Worm (Caenorhabditis elegans) whole organism, L4 larva: ENCODE measurements around the gene K01A12.2.
A peak's percentile ranks its signal among the peaks of the same experiment; 100 is the strongest.

Experiments used
- D1046.2 ChIP-seq: fragments of 200-800 bp; sonication (Bioruptor generic); IDR thresholded peaks from 2 replicates; pipeline ENCODE4 v1.3.6; 2022; ENCODE audit warnings: missing genetic modification characterization, missing compliant biosample characterization
- F37D6.2 ChIP-seq: sonication (generic microtip); optimal IDR thresholded peaks from 2 replicates; lab custom pipeline; 2016; ENCODE audit warnings: mild to moderate bottlenecking, missing genetic modification characterization, missing compliant biosample characterization
- F44E2.7 ChIP-seq: fragments of 200-800 bp; sonication (Bioruptor generic); IDR thresholded peaks from 2 replicates; pipeline ENCODE4 v2.1.2; 2022; ENCODE audit warnings: missing genetic modification characterization, missing compliant biosample characterization
- R02D3.7 ChIP-seq: fragments of 150-350 bp; sonication (generic microtip); optimal IDR thresholded peaks from 3 replicates; lab custom pipeline; 2014; ENCODE audit warnings: missing biosample characterization, missing genetic modification characterization
- T20F7.1 ChIP-seq: fragments of 200-800 bp; sonication (Bioruptor generic); optimal IDR thresholded peaks from 2 replicates; lab custom pipeline; 2018; ENCODE audit warnings: mild to moderate bottlenecking, missing genetic modification characterization, missing compliant biosample characterization
- T26A8.4 ChIP-seq: fragments of 200-800 bp; sonication (Bioruptor generic); IDR thresholded peaks from 2 replicates; pipeline ENCODE4 v1.3.6; 2022; ENCODE audit warnings: missing genetic modification characterization, missing compliant biosample characterization
- Y48G9A.11 ChIP-seq: fragments of 200-800 bp; sonication (Bioruptor generic); IDR thresholded peaks from 2 replicates; pipeline ENCODE4 v1.3.6; 2022; ENCODE audit warnings: missing genetic modification reagents, missing genetic modification characterization, missing compliant biosample characterization
- aha-1 ChIP-seq: fragments of 150-350 bp; peaks from one replicate; lab custom pipeline; 2014; ENCODE audit warnings: missing biosample characterization, missing genetic modification characterization
- ceh-32 ChIP-seq: sonication (generic microtip); optimal IDR thresholded peaks from 2 replicates; lab custom pipeline; 2016; ENCODE audit warnings: mild to moderate bottlenecking, missing genetic modification characterization, missing compliant biosample characterization; ENCODE audit not compliant: poor library complexity
- ceh-82 ChIP-seq: sonication (generic microtip); optimal IDR thresholded peaks from 2 replicates; lab custom pipeline; 2017; ENCODE audit warnings: missing biosample characterization, missing genetic modification characterization
- cey-2 ChIP-seq: sonication (generic microtip); optimal IDR thresholded peaks from 3 replicates; lab custom pipeline; 2017; ENCODE audit warnings: missing genetic modification characterization, mild to moderate bottlenecking, missing compliant biosample characterization, antibody characterized with exemption, borderline replicate concordance; ENCODE audit not compliant: insufficient read depth
- daf-16 ChIP-seq, 3 experiments: sonication (generic microtip); optimal IDR thresholded peaks; 2 replicates each; lab custom pipeline; 2016 to 2017; ENCODE audit warnings: missing genetic modification characterization in 3 of 3, missing genetic modification reagents in 3 of 3, mild to moderate bottlenecking in 2 of 3, missing compliant biosample characterization in 2 of 3, missing biosample characterization in 1 of 3, moderate library complexity in 1 of 3
- daf-8 ChIP-seq: fragments of 200-800 bp; sonication (Bioruptor generic); IDR thresholded peaks from 2 replicates; pipeline ENCODE4 v1.3.6; 2022; ENCODE audit warnings: missing genetic modification characterization, missing compliant biosample characterization
- dmd-6 ChIP-seq: fragments of 200-800 bp; sonication (Bioruptor generic); IDR thresholded peaks from 2 replicates; pipeline ENCODE4 v1.3.6; 2022; ENCODE audit warnings: missing genetic modification reagents, missing genetic modification characterization, missing compliant biosample characterization
- duxl-1 ChIP-seq: sonication (generic microtip); optimal IDR thresholded peaks from 2 replicates; lab custom pipeline; 2016; ENCODE audit warnings: mild to moderate bottlenecking, missing genetic modification characterization, moderate library complexity, missing compliant biosample characterization; ENCODE audit not compliant: poor library complexity
- dve-1 ChIP-seq: sonication (generic microtip); optimal IDR thresholded peaks from 2 replicates; lab custom pipeline; 2017; ENCODE audit warnings: antibody characterized with exemption, mild to moderate bottlenecking, missing genetic modification characterization, missing compliant biosample characterization; ENCODE audit not compliant: insufficient read depth
- egl-27 ChIP-seq: sonication (generic microtip); optimal IDR thresholded peaks from 3 replicates; lab custom pipeline; 2017; ENCODE audit warnings: missing biosample characterization, missing genetic modification reagents, missing genetic modification characterization
- fkh-10 ChIP-seq: fragments of 150-350 bp; optimal IDR thresholded peaks from 2 replicates; lab custom pipeline; 2014; ENCODE audit warnings: missing biosample characterization, missing genetic modification reagents, missing genetic modification characterization
- hif-1 ChIP-seq, 2 experiments: sonication (generic microtip); optimal IDR thresholded peaks; 2 replicates each; lab custom pipeline; 2016 to 2017; ENCODE audit warnings: missing compliant biosample characterization in 2 of 2, missing genetic modification characterization in 2 of 2, missing genetic modification reagents in 2 of 2, missing genotype in 2 of 2, mild to moderate bottlenecking in 1 of 2
- hlh-11 ChIP-seq: fragments of 200-800 bp; sonication (Bioruptor generic); optimal IDR thresholded peaks from 2 replicates; lab custom pipeline; 2018; ENCODE audit warnings: mild to moderate bottlenecking, missing genetic modification characterization, missing compliant biosample characterization
- hlh-30 ChIP-seq: sonication (generic microtip); optimal IDR thresholded peaks from 2 replicates; lab custom pipeline; 2017; ENCODE audit warnings: antibody characterized with exemption, mild to moderate bottlenecking, missing genetic modification characterization, missing compliant biosample characterization; ENCODE audit not compliant: insufficient read depth
- hmg-1.1 ChIP-seq: fragments of 200-800 bp; sonication (Bioruptor generic); IDR thresholded peaks from 2 replicates; pipeline ENCODE4 v1.3.6; 2022; ENCODE audit warnings: missing genetic modification reagents, missing genetic modification characterization, missing compliant biosample characterization
- lim-7 ChIP-seq: fragments of 200-800 bp; sonication (Bioruptor generic); IDR thresholded peaks from 2 replicates; pipeline ENCODE4 v1.3.6; 2022; ENCODE audit warnings: missing genetic modification characterization, missing compliant biosample characterization
- lin-1 ChIP-seq: fragments of 200-800 bp; sonication (Bioruptor generic); IDR thresholded peaks from 2 replicates; pipeline ENCODE4 v1.3.6; 2022; ENCODE audit warnings: missing genetic modification reagents, missing genetic modification characterization, missing compliant biosample characterization
- lin-15B ChIP-seq: fragments of 150-350 bp; sonication (generic microtip); optimal IDR thresholded peaks from 3 replicates; lab custom pipeline; 2014; ENCODE audit warnings: missing biosample characterization, missing genetic modification characterization
- lin-38 ChIP-seq: fragments of 200-800 bp; sonication (Bioruptor generic); IDR thresholded peaks from 2 replicates; pipeline ENCODE4 v1.3.6; 2022; ENCODE audit warnings: missing genetic modification reagents, missing genetic modification characterization, missing compliant biosample characterization
- lir-3 ChIP-seq: sonication (generic microtip); optimal IDR thresholded peaks from 2 replicates; lab custom pipeline; 2016; ENCODE audit warnings: mild to moderate bottlenecking, missing genetic modification characterization, missing compliant biosample characterization
- lsy-2 ChIP-seq, 2 experiments: fragments of 150-350 bp in 1 of 2; sonication (generic microtip) in 1 of 2; optimal IDR thresholded peaks; 2 replicates each; lab custom pipeline; 2014 to 2017; ENCODE audit warnings: missing biosample characterization in 2 of 2, missing genetic modification characterization in 2 of 2
- mdl-1 ChIP-seq, 2 experiments: fragments of 150-350 bp in 1 of 2; sonication (generic microtip) in 1 of 2; optimal IDR thresholded peaks; 2 replicates each; lab custom pipeline; 2014 to 2017; ENCODE audit warnings: missing biosample characterization in 2 of 2, missing genetic modification characterization in 2 of 2
- mep-1 ChIP-seq: fragments of 150-350 bp; sonication (generic microtip); optimal IDR thresholded peaks from 3 replicates; lab custom pipeline; 2014; ENCODE audit warnings: missing biosample characterization, missing genetic modification characterization
- mes-2 ChIP-seq: sonication (generic microtip); optimal IDR thresholded peaks from 2 replicates; lab custom pipeline; 2016; ENCODE audit warnings: missing genotype, mild to moderate bottlenecking, missing genetic modification characterization, missing compliant biosample characterization; ENCODE audit not compliant: poor library complexity, severe bottlenecking
- mxl-3 ChIP-seq: fragments of 200-800 bp; sonication (Bioruptor generic); optimal IDR thresholded peaks from 2 replicates; lab custom pipeline; 2018; ENCODE audit warnings: mild to moderate bottlenecking, missing genetic modification characterization, missing compliant biosample characterization
- nhr-102 ChIP-seq: sonication (generic microtip); optimal IDR thresholded peaks from 2 replicates; lab custom pipeline; 2016; ENCODE audit warnings: mild to moderate bottlenecking, missing genetic modification characterization, moderate library complexity, missing compliant biosample characterization
- nhr-11 ChIP-seq: fragments of 150-350 bp; optimal IDR thresholded peaks from 2 replicates; lab custom pipeline; 2014; ENCODE audit warnings: missing biosample characterization, missing genetic modification characterization
- nhr-28 ChIP-seq: fragments of 150-350 bp; optimal IDR thresholded peaks from 2 replicates; lab custom pipeline; 2014; ENCODE audit warnings: missing biosample characterization, missing genetic modification characterization
- nhr-41 ChIP-seq: fragments of 200-800 bp; sonication (Bioruptor generic); IDR thresholded peaks from 2 replicates; pipeline ENCODE4 v1.3.6; 2022; ENCODE audit warnings: missing genetic modification reagents, missing genetic modification characterization, missing compliant biosample characterization
- nhr-6 ChIP-seq: fragments of 150-350 bp; optimal IDR thresholded peaks from 2 replicates; lab custom pipeline; 2014; ENCODE audit warnings: missing biosample characterization, missing genetic modification characterization
- nhr-77 ChIP-seq: fragments of 150-350 bp; optimal IDR thresholded peaks from 2 replicates; lab custom pipeline; 2014; ENCODE audit warnings: missing biosample characterization, missing genetic modification characterization
- pqm-1 ChIP-seq: sonication (generic microtip); optimal IDR thresholded peaks from 2 replicates; lab custom pipeline; 2017; ENCODE audit warnings: missing biosample characterization, missing genetic modification characterization
- sdz-12 ChIP-seq: fragments of 200-800 bp; sonication (Bioruptor generic); optimal IDR thresholded peaks from 2 replicates; lab custom pipeline; 2018; ENCODE audit warnings: mild to moderate bottlenecking, missing genetic modification characterization, missing compliant biosample characterization
- spr-3 ChIP-seq: fragments of 200-800 bp; sonication (Bioruptor generic); optimal IDR thresholded peaks from 2 replicates; lab custom pipeline; 2018; ENCODE audit warnings: mild to moderate bottlenecking, missing genetic modification characterization, missing compliant biosample characterization
- tra-1 ChIP-seq: fragments of 200-800 bp; sonication (Bioruptor generic); IDR thresholded peaks from 2 replicates; pipeline ENCODE4 v1.3.6; 2022; ENCODE audit warnings: missing genetic modification reagents, missing genetic modification characterization, missing compliant biosample characterization
- unc-62 ChIP-seq, 3 experiments: fragments of 150-350 bp in 1 of 3; sonication (generic microtip); optimal IDR thresholded peaks in 2 of 3; peaks in 1 of 3; 1 replicate in 1 of 3; 2 replicates in 2 of 3; lab custom pipeline; 2014 to 2017; ENCODE audit warnings: missing biosample characterization in 3 of 3, missing genetic modification characterization in 3 of 3, missing genetic modification reagents in 3 of 3, missing genotype in 1 of 3
- zfp-3 ChIP-seq: fragments of 200-800 bp; sonication (Bioruptor generic); conservative IDR thresholded peaks from 2 replicates; pipeline ENCODE4 v1.3.6; 2022; ENCODE audit warnings: missing genetic modification reagents, missing genetic modification characterization, missing compliant biosample characterization

K01A12.2 gene

ce11 chrX:8565810-8566416 is 47.2 kb upstream of the K01A12.2 start:
- peak in 1 of 2 experiments; percentile 98 for TF ChIP-seq unc-62 (GFP tag; optimal IDR thresholded peaks at IDR 0.05 in 1 of 2; lab: Kevin White, UChicago)
- no peak for TF ChIP-seq unc-62 (tag; optimal IDR thresholded peaks at IDR 0.05; lab: Kevin White, UChicago)
- TF ChIP-seq mdl-1 (tag; optimal IDR thresholded peaks at IDR 0.05; lab: Kevin White, UChicago) = peak; percentile 36 to 83
- TF ChIP-seq F37D6.2 (tag; lab: Kevin White, UChicago) = peak; percentile 25
- peak; percentile 19 for TF ChIP-seq mep-1
- peak; percentile 23 for TF ChIP-seq mes-2 (tag; lab: Kevin White, UChicago)
- no peak for TF ChIP-seq lim-7 (GFP tag; lab: Robert Waterston, UW)
- TF ChIP-seq nhr-41 (GFP tag; lab: Robert Waterston, UW) = no peak
- TF ChIP-seq aha-1 (tag; lab: Kevin White, UChicago) = peak; percentile 94
- no peak for TF ChIP-seq T26A8.4 (GFP tag; lab: Robert Waterston, UW)
- TF ChIP-seq hlh-30 (tag; lab: Kevin White, UChicago) = peak; percentile 36
- TF ChIP-seq hmg-1.1 = 0 out of 2 replicates have a peak, but pooled peaks have one; percentile 8
- peak in 1 of 2 experiments; percentile 25 for TF ChIP-seq hif-1 (tag; optimal IDR thresholded peaks at IDR 0.05; lab: Kevin White, UChicago)
- TF ChIP-seq lsy-2 (tag; optimal IDR thresholded peaks at IDR 0.05; lab: Kevin White, UChicago) = peak in 1 of 2 experiments; percentile 14
- TF ChIP-seq hlh-11 = peak; percentile 57
- no peak for TF ChIP-seq daf-16 (GFP tag; optimal IDR thresholded peaks at IDR 0.05; lab: Kevin White, UChicago)
- peak; percentile 2 for TF ChIP-seq daf-16 (tag; optimal IDR thresholded peaks at IDR 0.05; lab: Kevin White, UChicago)
- TF ChIP-seq tra-1 (GFP tag; lab: Robert Waterston, UW) = no peak
- no peak for TF ChIP-seq ceh-82 (tag; lab: Kevin White, UChicago)
- peak; percentile 44 for TF ChIP-seq mxl-3 (GFP tag; lab: Kevin White, UChicago)
- TF ChIP-seq D1046.2 (GFP tag; lab: Robert Waterston, UW) = no peak
- TF ChIP-seq cey-2 (tag; lab: Kevin White, UChicago) = no peak
- peak; percentile 21 for TF ChIP-seq fkh-10 (GFP tag; lab: Kevin White, UChicago)
- no peak for TF ChIP-seq R02D3.7 (tag; lab: Kevin White, UChicago)
- TF ChIP-seq ceh-32 = no peak
- TF ChIP-seq zfp-3 (GFP tag; lab: Robert Waterston, UW) = no peak

ce11 chrX:8566521-8567032 is 46.6 kb upstream of the K01A12.2 start:
- TF ChIP-seq Y48G9A.11 (GFP tag; lab: Robert Waterston, UW) (no peak), egl-27 (tag; lab: Kevin White, UChicago) (no peak), nhr-28 (no peak), nhr-6 (tag; lab: Kevin White, UChicago) (no peak), duxl-1 (tag; lab: Kevin White, UChicago) (no peak), nhr-11 (tag; lab: Kevin White, UChicago) (peak; percentile 4), lim-7 (GFP tag; lab: Robert Waterston, UW) (no peak), aha-1 (tag; lab: Kevin White, UChicago) (peak; percentile 90)

- TF ChIP-seq mdl-1 (tag; optimal IDR thresholded peaks at IDR 0.05; lab: Kevin White, UChicago) (peak in 1 of 2 experiments; percentile 54), nhr-102 (tag; lab: Kevin White, UChicago) (peak; percentile 22), lsy-2 (tag; optimal IDR thresholded peaks at IDR 0.05; lab: Kevin White, UChicago) (peak in 1 of 2 experiments; percentile 41), spr-3 (GFP tag; lab: Kevin White, UChicago) (no peak), nhr-28 (peak; percentile 89), F44E2.7 (GFP tag; lab: Robert Waterston, UW) (no peak), lir-3 (no peak), dve-1 (tag; lab: Kevin White, UChicago) (peak; percentile 93), lin-15B (no peak), hlh-11 (peak; percentile 83), mxl-3 (GFP tag; lab: Kevin White, UChicago) (peak; percentile 60), daf-8 (GFP tag; lab: Robert Waterston, UW) (no peak), pqm-1 (peak; percentile 85), dmd-6 (GFP tag; lab: Robert Waterston, UW) (peak; percentile 96), T20F7.1 (GFP tag; lab: Kevin White, UChicago) (peak; percentile 26), nhr-77 (tag; lab: Kevin White, UChicago) (peak; percentile 68), lin-1 (GFP tag; lab: Robert Waterston, UW) (peak; percentile 89), daf-16 (GFP tag; optimal IDR thresholded peaks at IDR 0.05; lab: Kevin White, UChicago) (peak in 1 of 2 experiments; percentile 50), daf-16 (tag; optimal IDR thresholded peaks at IDR 0.05; lab: Kevin White, UChicago) (peak; percentile 62), lin-38 (no peak), sdz-12 (GFP tag; lab: Kevin White, UChicago) (no peak)
Observed at ce11 chrX:8567166-8567565, 46.0 kb upstream of the K01A12.2 start.
